Fruit fly (Drosophila melanogaster): ENCODE results near the gene CG15385.

dm6 chr2L:2202018-2202852 is 10.1 kb downstream of the CG15385 start:
- TF ChIP-seq h (optimal IDR thresholded peaks at IDR 0.05), result no peak
- TF ChIP-seq ttk (optimal IDR thresholded peaks at IDR 0.05), result no peak
- TF ChIP-seq insv (optimal IDR thresholded peaks at IDR 0.05), result no peak
- no peak for TF ChIP-seq Myc (optimal IDR thresholded peaks at IDR 0.05)

All from Kc167 (cell line).